Fruit fly (Drosophila melanogaster) whole organism, prepupa: Measurements from ENCODE around the gene Gr22a.

Experiments used
- CG10631 ChIP-seq: fragments of 200-800 bp; sonication (Bioruptor generic); optimal IDR thresholded peaks from 2 replicates; lab custom pipeline; 2016; ENCODE audit warnings: missing biosample characterization, missing genetic modification characterization
- CG10669 ChIP-seq: fragments of 200-800 bp; sonication (Bioruptor generic); optimal IDR thresholded peaks from 3 replicates; lab custom pipeline; 2018; ENCODE audit warnings: missing biosample characterization, mild to moderate bottlenecking, missing genetic modification characterization, moderate library complexity
- CG11294 ChIP-seq: fragments of 200-800 bp; sonication (Bioruptor generic); IDR thresholded peaks from 2 replicates; pipeline ENCODE4 v1.3.6; 2022; ENCODE audit warnings: missing biosample characterization, missing genetic modification characterization
- CG11762 ChIP-seq: fragments of 200-800 bp; sonication (Bioruptor generic); optimal IDR thresholded peaks from 3 replicates; lab custom pipeline; 2016; ENCODE audit warnings: missing biosample characterization, missing genetic modification characterization; ENCODE audit not compliant: insufficient read depth
- CG11902 ChIP-seq: fragments of 200-800 bp; sonication (Bioruptor generic); optimal IDR thresholded peaks from 3 replicates; lab custom pipeline; 2016; ENCODE audit warnings: missing biosample characterization, missing genetic modification characterization
- CG15336 ChIP-seq: fragments of 200-800 bp; sonication (Bioruptor generic); IDR thresholded peaks from 2 replicates; pipeline ENCODE4 v1.3.6; 2022; ENCODE audit warnings: missing biosample characterization, missing genetic modification characterization
- CG16779 ChIP-seq: fragments of 200-800 bp; sonication (Bioruptor generic); optimal IDR thresholded peaks from 3 replicates; lab custom pipeline; 2017; ENCODE audit warnings: missing biosample characterization, mild to moderate bottlenecking, missing genetic modification characterization
- CG34406 ChIP-seq: fragments of 200-800 bp; sonication (Bioruptor generic); optimal IDR thresholded peaks from 3 replicates; lab custom pipeline; 2016; ENCODE audit warnings: missing biosample characterization, missing genetic modification characterization
- CG6163 ChIP-seq: fragments of 200-800 bp; sonication (Bioruptor generic); IDR thresholded peaks from 3 replicates; pipeline ENCODE4 v1.3.6; 2022; ENCODE audit warnings: missing biosample characterization, missing genetic modification characterization
- CG6276 ChIP-seq: fragments of 200-800 bp; sonication (Bioruptor generic); optimal IDR thresholded peaks from 2 replicates; lab custom pipeline; 2017; ENCODE audit warnings: missing biosample characterization, mild to moderate bottlenecking, missing genetic modification characterization
- CG6792 ChIP-seq: fragments of 200-800 bp; sonication (Bioruptor generic); optimal IDR thresholded peaks from 3 replicates; lab custom pipeline; 2016; ENCODE audit warnings: missing biosample characterization, missing genetic modification characterization
- CG6808 ChIP-seq: fragments of 200-800 bp; sonication (Bioruptor generic); optimal IDR thresholded peaks from 3 replicates; lab custom pipeline; 2017; ENCODE audit warnings: missing biosample characterization, missing genetic modification characterization, mild to moderate bottlenecking, moderate library complexity, missing genetic modification reagents
- CG6854 ChIP-seq: fragments of 200-800 bp; sonication (Bioruptor generic); optimal IDR thresholded peaks from 2 replicates; lab custom pipeline; 2017; ENCODE audit warnings: missing biosample characterization, mild to moderate bottlenecking, missing genetic modification characterization
- CG8319 ChIP-seq: fragments of 200-800 bp; sonication (Bioruptor generic); optimal IDR thresholded peaks from 3 replicates; lab custom pipeline; 2016; ENCODE audit warnings: missing biosample characterization, missing genetic modification characterization
- CG9139 ChIP-seq: fragments of 200-800 bp; sonication (Bioruptor generic); optimal IDR thresholded peaks from 3 replicates; lab custom pipeline; 2017; ENCODE audit warnings: missing biosample characterization, mild to moderate bottlenecking, missing genetic modification characterization
- Eip75B ChIP-seq: fragments of 200-800 bp; sonication (Bioruptor generic); optimal IDR thresholded peaks from 3 replicates; lab custom pipeline; 2016; ENCODE audit warnings: missing biosample characterization, missing genetic modification characterization
- Eip78C ChIP-seq: fragments of 200-800 bp; sonication (Bioruptor generic); peaks from one replicate; lab custom pipeline; 2016; ENCODE audit warnings: missing biosample characterization, missing genetic modification characterization
- Ets21C ChIP-seq: fragments of 200-800 bp; sonication (Bioruptor generic); optimal IDR thresholded peaks from 3 replicates; lab custom pipeline; 2016; ENCODE audit warnings: missing biosample characterization, missing genetic modification characterization
- Ets96B ChIP-seq: fragments of 200-800 bp; optimal IDR thresholded peaks from 2 replicates; lab custom pipeline; 2019; ENCODE audit warnings: missing biosample characterization, mild to moderate bottlenecking, missing genetic modification characterization, moderate library complexity
- Hr4 ChIP-seq: fragments of 200-800 bp; sonication (Bioruptor generic); optimal IDR thresholded peaks from 3 replicates; lab custom pipeline; 2016; ENCODE audit warnings: missing biosample characterization, missing genetic modification characterization
- Lpt ChIP-seq: fragments of 200-800 bp; sonication (Bioruptor generic); optimal IDR thresholded peaks from 3 replicates; lab custom pipeline; 2016; ENCODE audit warnings: missing biosample characterization, missing genetic modification characterization
- Sox14 ChIP-seq: fragments of 200-800 bp; sonication (Bioruptor generic); optimal IDR thresholded peaks from 3 replicates; lab custom pipeline; 2016; ENCODE audit warnings: missing biosample characterization, missing genetic modification characterization
- Sox15 ChIP-seq: fragments of 200-800 bp; sonication (Bioruptor generic); optimal IDR thresholded peaks from 3 replicates; lab custom pipeline; 2016; ENCODE audit warnings: missing biosample characterization, missing genetic modification characterization
- achi ChIP-seq: fragments of 200-800 bp; sonication (Bioruptor generic); optimal IDR thresholded peaks from 3 replicates; lab custom pipeline; 2016; ENCODE audit warnings: missing biosample characterization, missing genetic modification characterization
- acj6 ChIP-seq: fragments of 200-800 bp; sonication (Bioruptor generic); optimal IDR thresholded peaks from 3 replicates; lab custom pipeline; 2016; ENCODE audit warnings: missing biosample characterization, missing genetic modification characterization
- cyc ChIP-seq: fragments of 200-800 bp; sonication (Bioruptor generic); optimal IDR thresholded peaks from 3 replicates; lab custom pipeline; 2016; ENCODE audit warnings: missing biosample characterization, missing genetic modification characterization
- dac ChIP-seq: fragments of 200-800 bp; sonication (Bioruptor generic); optimal IDR thresholded peaks from 2 replicates; lab custom pipeline; 2017; ENCODE audit warnings: missing biosample characterization, mild to moderate bottlenecking, missing genetic modification characterization
- eg ChIP-seq: fragments of 200-800 bp; sonication (Bioruptor generic); IDR thresholded peaks from 3 replicates; pipeline ENCODE4 v1.3.6; 2022; ENCODE audit warnings: missing biosample characterization, missing genetic modification characterization
- pdm3 ChIP-seq: fragments of 200-800 bp; sonication (Bioruptor generic); optimal IDR thresholded peaks from 3 replicates; lab custom pipeline; 2016; ENCODE audit warnings: missing biosample characterization, missing genetic modification characterization
- salr ChIP-seq, 2 experiments: fragments of 200-800 bp; sonication (Bioruptor generic); optimal IDR thresholded peaks; 3 replicates each; lab custom pipeline; 2016 to 2018; ENCODE audit warnings: missing biosample characterization in 2 of 2, missing genetic modification characterization in 2 of 2, mild to moderate bottlenecking in 1 of 2
- ss ChIP-seq, 2 experiments: fragments of 200-800 bp; sonication (Bioruptor generic); optimal IDR thresholded peaks; 2 replicates in 1 of 2; 3 replicates in 1 of 2; lab custom pipeline; 2017 to 2018; ENCODE audit warnings: mild to moderate bottlenecking in 2 of 2, missing biosample characterization in 2 of 2, missing genetic modification characterization in 2 of 2, moderate library complexity in 1 of 2
- svp ChIP-seq: fragments of 200-800 bp; sonication (Bioruptor generic); peaks from one replicate; lab custom pipeline; 2016; ENCODE audit warnings: missing biosample characterization, missing genetic modification characterization
- vri ChIP-seq: fragments of 200-800 bp; sonication (Bioruptor generic); optimal IDR thresholded peaks from 3 replicates; lab custom pipeline; 2016; ENCODE audit warnings: missing biosample characterization, mild to moderate bottlenecking, missing genetic modification characterization

Gene Gr22a

dm6 chr2L:1793168-1793567 is 1.5 kb downstream of the Gr22a start, which contains the start of gene Gr22b:
Gene Gr22b (minus strand): TSS chr2L:1793268.
- no peak for TF ChIP-seq CG10631
- TF ChIP-seq CG6808 (GFP tag; lab: Kevin White, UChicago), result no peak
- TF ChIP-seq CG6854 (GFP tag; lab: Kevin White, UChicago), result no peak
- no peak for TF ChIP-seq acj6 (GFP tag; lab: Kevin White, UChicago)
- no peak for TF ChIP-seq Eip75B
- TF ChIP-seq CG11294 (GFP tag; lab: Robert Waterston, UW), result no peak

dm6 chr2L:1791723-1792122 is 3.0 kb downstream of the Gr22a start, which contains the start of gene Gr22c:
Gene Gr22c (minus strand): TSS chr2L:1791823.
- TF ChIP-seq CG10669 (GFP tag; lab: Kevin White, UChicago), result no peak
- peak; percentile 13 for TF ChIP-seq svp (GFP tag; lab: Kevin White, UChicago)

- TF ChIP-seq Sox15 (GFP tag; lab: Kevin White, UChicago) (no peak), CG16779 (tag; lab: Kevin White, UChicago) (no peak), Sox14 (GFP tag; lab: Kevin White, UChicago) (no peak), CG6163 (GFP tag; lab: Robert Waterston, UW) (no peak), CG34406 (GFP tag; lab: Kevin White, UChicago) (no peak), pdm3 (GFP tag; lab: Kevin White, UChicago) (no peak), Hr4 (GFP tag; lab: Kevin White, UChicago) (no peak), Eip75B (no peak), Eip78C (GFP tag; lab: Kevin White, UChicago) (no peak), CG6792 (GFP tag; lab: Kevin White, UChicago) (no peak), achi (GFP tag; lab: Kevin White, UChicago) (no peak), ss (GFP tag; optimal IDR thresholded peaks at IDR 0.05; lab: Kevin White, UChicago) (no peak), Ets96B (tag; lab: Kevin White, UChicago) (no peak), CG6276 (GFP tag; lab: Kevin White, UChicago) (no peak), CG11902 (GFP tag; lab: Kevin White, UChicago) (no peak), Ets21C (GFP tag; lab: Kevin White, UChicago) (no peak), acj6 (GFP tag; lab: Kevin White, UChicago) (no peak)
Observed at dm6 chr2L:1790261-1790660, 4.5 kb downstream of the Gr22a start, which contains the start of gene Gr22d. Gene Gr22d (minus strand): TSS chr2L:1790361.

DNA sequence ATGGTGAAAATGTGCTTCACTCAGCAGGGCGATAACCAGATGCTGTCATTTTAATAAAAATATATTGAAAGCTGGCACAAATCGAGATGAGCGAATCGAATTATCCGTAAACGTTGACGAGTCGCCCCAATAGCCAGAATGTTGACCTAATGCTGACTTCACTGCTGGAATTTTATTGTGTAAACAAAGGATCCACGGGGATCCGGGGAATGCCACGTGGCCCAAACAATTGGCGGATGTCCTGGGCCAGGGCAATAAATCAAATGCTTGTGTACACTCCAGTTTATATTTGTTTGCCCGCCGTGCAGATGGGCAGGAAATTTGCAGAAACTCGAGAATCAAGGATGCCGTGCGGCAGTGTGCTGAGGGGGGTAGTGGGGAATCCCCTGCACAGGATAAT is 6.8 kb downstream of the Gr22a start:
- TF ChIP-seq salr (GFP tag; optimal IDR thresholded peaks at IDR 0.05; lab: Kevin White, UChicago) (no peak), CG11902 (GFP tag; lab: Kevin White, UChicago) (no peak)
- TF ChIP-seq, all 60 proteins: peak for 0

- TF ChIP-seq Lpt, result no peak
- no peak for TF ChIP-seq CG10631
- TF ChIP-seq CG8319 (GFP tag; lab: Kevin White, UChicago), result no peak
- TF ChIP-seq CG9139 (GFP tag; lab: Kevin White, UChicago), result no peak
- TF ChIP-seq CG6808 (GFP tag; lab: Kevin White, UChicago), result no peak
- TF ChIP-seq acj6 (GFP tag; lab: Kevin White, UChicago), result no peak
- TF ChIP-seq cyc (GFP tag; lab: Kevin White, UChicago), result no peak
- no peak for TF ChIP-seq CG6276 (GFP tag; lab: Kevin White, UChicago)
- TF ChIP-seq, all 60 proteins: peak for 0
Observed at dm6 chr2L:1783762-1784161, 11.0 kb downstream of the Gr22a start, which contains the start of gene Gr22e. Gene Gr22e (plus strand): TSS chr2L:1784062.

- TF ChIP-seq pdm3 (GFP tag; lab: Kevin White, UChicago), result no peak
- no peak for TF ChIP-seq CG11294 (GFP tag; lab: Robert Waterston, UW)
- no peak for TF ChIP-seq CG11762 (GFP tag; lab: Kevin White, UChicago)
- no peak for TF ChIP-seq Eip75B
- TF ChIP-seq CG15336 (GFP tag; lab: Robert Waterston, UW), result no peak
- no peak for TF ChIP-seq dac (GFP tag; lab: Kevin White, UChicago)
- TF ChIP-seq CG34406 (GFP tag; lab: Kevin White, UChicago), result no peak
- TF ChIP-seq eg (GFP tag; lab: Robert Waterston, UW), result no peak
- TF ChIP-seq vri (GFP tag; lab: Kevin White, UChicago), result no peak
- TF ChIP-seq, all 60 proteins: peak for 0
Observed at dm6 chr2L:1758853-1759252, 35.9 kb downstream of the Gr22a start, which contains the start of gene CG17650. Gene CG17650 (minus strand): TSS chr2L:1759093.
